Worm (Caenorhabditis elegans) whole organism, L1 larva: ENCODE results near the gene C07G3.15.

Experiments
- C04F5.9 ChIP-seq: sonication (generic microtip); optimal IDR thresholded peaks from 2 replicates; lab custom pipeline; 2016; ENCODE audit warnings: missing genetic modification characterization, missing compliant biosample characterization
- C16A3.4 ChIP-seq: fragments of 150-350 bp; optimal IDR thresholded peaks from 2 replicates; lab custom pipeline; 2014; ENCODE audit warnings: missing biosample characterization, missing genetic modification characterization
- C34B4.2 ChIP-seq: sonication (generic microtip); optimal IDR thresholded peaks from 2 replicates; lab custom pipeline; 2017; ENCODE audit warnings: mild to moderate bottlenecking, missing genetic modification characterization, missing compliant biosample characterization
- F16B12.6 ChIP-seq: fragments of 150-350 bp; optimal IDR thresholded peaks from 2 replicates; lab custom pipeline; 2014; ENCODE audit warnings: missing biosample characterization, missing genetic modification characterization
- alr-1 ChIP-seq: fragments of 200-800 bp; sonication (Bioruptor generic); optimal IDR thresholded peaks from 2 replicates; lab custom pipeline; 2018; ENCODE audit warnings: borderline replicate concordance, mild to moderate bottlenecking, missing genetic modification characterization, missing compliant biosample characterization
- aly-2 ChIP-seq: fragments of 150-350 bp; optimal IDR thresholded peaks from 2 replicates; lab custom pipeline; 2014; ENCODE audit warnings: missing biosample characterization, missing genetic modification characterization
- ceh-63 ChIP-seq: fragments of 200-800 bp; sonication (Bioruptor generic); optimal IDR thresholded peaks from 2 replicates; lab custom pipeline; 2018; ENCODE audit warnings: mild to moderate bottlenecking, missing genetic modification characterization, missing compliant biosample characterization
- ceh-90 ChIP-seq: sonication (generic microtip); optimal IDR thresholded peaks from 2 replicates; lab custom pipeline; 2016; ENCODE audit warnings: missing genetic modification characterization, missing compliant biosample characterization
- dpl-1 ChIP-seq, 3 experiments: fragments of 150-350 bp in 2 of 3; sonication (generic microtip) in 1 of 3; optimal IDR thresholded peaks; 2 replicates each; lab custom pipeline; 2014 to 2017; ENCODE audit warnings: missing biosample characterization in 3 of 3, missing genetic modification characterization in 3 of 3, missing genetic modification reagents in 3 of 3
- efl-1 ChIP-seq, 4 experiments: fragments of 150-350 bp; optimal IDR thresholded peaks in 3 of 4; peaks in 1 of 4; 1 replicate in 1 of 4; 2 replicates in 3 of 4; lab custom pipeline; 2014; ENCODE audit warnings: missing biosample characterization in 2 of 4, missing genetic modification characterization in 2 of 4, missing genetic modification reagents in 2 of 4
- egl-27 ChIP-seq, 2 experiments: fragments of 150-350 bp in 1 of 2; sonication (generic microtip); optimal IDR thresholded peaks; 3 replicates each; lab custom pipeline; 2017 to 2018; ENCODE audit warnings: missing biosample characterization in 2 of 2, missing genetic modification characterization in 2 of 2, missing genetic modification reagents in 2 of 2
- elt-3 ChIP-seq, 6 experiments: fragments of 150-350 bp in 1 of 6; sonication (generic microtip); optimal IDR thresholded peaks; 2 replicates each; lab custom pipeline; 2017 to 2018; ENCODE audit warnings: missing biosample characterization in 6 of 6, missing genetic modification characterization in 6 of 6, inconsistent platforms in 1 of 6
- fkh-10 ChIP-seq: sonication (generic microtip); optimal IDR thresholded peaks from 2 replicates; lab custom pipeline; 2017; ENCODE audit warnings: missing biosample characterization, missing genetic modification reagents, missing genetic modification characterization
- fos-1 ChIP-seq: fragments of 150-350 bp; optimal IDR thresholded peaks from 2 replicates; lab custom pipeline; 2014; ENCODE audit warnings: missing biosample characterization, missing genetic modification characterization
- hpl-2 ChIP-seq: fragments of 150-350 bp; optimal IDR thresholded peaks from 2 replicates; lab custom pipeline; 2014; ENCODE audit warnings: missing biosample characterization, missing genetic modification reagents, missing genetic modification characterization
- jun-1 ChIP-seq: fragments of 150-350 bp; optimal IDR thresholded peaks from 2 replicates; lab custom pipeline; 2014; ENCODE audit warnings: missing biosample characterization, missing genetic modification reagents, missing genetic modification characterization
- lin-13 ChIP-seq: fragments of 150-350 bp; optimal IDR thresholded peaks from 2 replicates; lab custom pipeline; 2014; ENCODE audit warnings: missing biosample characterization, missing genetic modification reagents, missing genetic modification characterization
- lin-15B ChIP-seq: fragments of 150-350 bp; sonication (generic microtip); optimal IDR thresholded peaks from 3 replicates; lab custom pipeline; 2014; ENCODE audit warnings: missing biosample characterization, missing genetic modification characterization
- lin-39 ChIP-seq: fragments of 150-350 bp; optimal IDR thresholded peaks from 2 replicates; lab custom pipeline; 2014; ENCODE audit warnings: missing biosample characterization, missing genetic modification reagents, missing genetic modification characterization
- lsy-2 ChIP-seq, 2 experiments: fragments of 150-350 bp; optimal IDR thresholded peaks; 2 replicates each; lab custom pipeline; 2014; ENCODE audit warnings: missing biosample characterization in 2 of 2, missing genetic modification characterization in 2 of 2
- mdl-1 ChIP-seq, 2 experiments: fragments of 150-350 bp; optimal IDR thresholded peaks; 2 replicates each; lab custom pipeline; 2014 to 2017; ENCODE audit warnings: missing biosample characterization in 2 of 2, missing genetic modification characterization in 2 of 2, inconsistent platforms in 1 of 2
- nhr-11 ChIP-seq: fragments of 150-350 bp; optimal IDR thresholded peaks from 2 replicates; lab custom pipeline; 2014; ENCODE audit warnings: missing biosample characterization, missing genetic modification characterization
- nhr-77 ChIP-seq: fragments of 150-350 bp; optimal IDR thresholded peaks from 2 replicates; lab custom pipeline; 2014; ENCODE audit warnings: missing biosample characterization, missing genetic modification characterization
- nhr-90 ChIP-seq: sonication (generic microtip); optimal IDR thresholded peaks from 2 replicates; lab custom pipeline; 2016; ENCODE audit warnings: mild to moderate bottlenecking, missing genetic modification characterization, missing compliant biosample characterization; ENCODE audit not compliant: poor library complexity
- pax-3 ChIP-seq: fragments of 200-800 bp; sonication (Bioruptor generic); optimal IDR thresholded peaks from 2 replicates; lab custom pipeline; 2018; ENCODE audit warnings: mild to moderate bottlenecking, missing genetic modification characterization, moderate library complexity, missing compliant biosample characterization
- sptf-1 ChIP-seq: fragments of 150-350 bp; optimal IDR thresholded peaks from 2 replicates; lab custom pipeline; 2014; ENCODE audit warnings: missing biosample characterization, missing genetic modification characterization
- swsn-7 ChIP-seq: sonication (generic microtip); optimal IDR thresholded peaks from 2 replicates; lab custom pipeline; 2016; ENCODE audit warnings: missing genetic modification characterization, missing compliant biosample characterization
- tbx-2 ChIP-seq: sonication (generic microtip); optimal IDR thresholded peaks from 2 replicates; lab custom pipeline; 2016; ENCODE audit warnings: missing genetic modification characterization, missing compliant biosample characterization
- unc-86 ChIP-seq: sonication (generic microtip); optimal IDR thresholded peaks from 2 replicates; lab custom pipeline; 2016; ENCODE audit warnings: missing genetic modification characterization, missing compliant biosample characterization
- unc-98 ChIP-seq: fragments of 200-800 bp; sonication (Bioruptor generic); IDR thresholded peaks from 2 replicates; pipeline ENCODE4 v1.3.6; 2022; ENCODE audit warnings: missing genetic modification characterization, missing compliant biosample characterization
- xbp-1 ChIP-seq: sonication (generic microtip); optimal IDR thresholded peaks from 2 replicates; lab custom pipeline; 2016; ENCODE audit warnings: missing genetic modification characterization, missing compliant biosample characterization
- ztf-4 ChIP-seq: fragments of 150-350 bp; optimal IDR thresholded peaks from 2 replicates; lab custom pipeline; 2014; ENCODE audit warnings: missing biosample characterization, missing genetic modification characterization

Gene C07G3.15

ce11 chrV:3496880-3497279, at the start of gene C07G3.15:
TSS of gene C07G3.15 (minus strand) at chrV:3496980.
- TF ChIP-seq tbx-2 (tag; lab: Kevin White, UChicago) (no peak), xbp-1 (no peak), swsn-7 (no peak), alr-1 (no peak)

ce11 chrV:3546517-3546916, 49.7 kb upstream of the C07G3.15 start, which contains the start of gene srbc-68:
TSS of gene srbc-68 (minus strand) at chrV:3546617.
- TF ChIP-seq swsn-7 (no peak), pax-3 (tag; lab: Kevin White, UChicago) (no peak), jun-1 (tag; lab: Kevin White, UChicago) (no peak), C34B4.2 (tag; lab: Kevin White, UChicago) (no peak), lin-13 (no peak), nhr-77 (no peak), dpl-1 (GFP tag; optimal IDR thresholded peaks at IDR 0.05; lab: Kevin White, UChicago) (no peak), F16B12.6 (tag; lab: Kevin White, UChicago) (no peak)

- TF ChIP-seq nhr-90 = no peak
- TF ChIP-seq aly-2 (tag; lab: Kevin White, UChicago) = no peak
- TF ChIP-seq C16A3.4 (tag; lab: Kevin White, UChicago) = no peak
- TF ChIP-seq egl-27 (tag; optimal IDR thresholded peaks at IDR 0.05; lab: Kevin White, UChicago) = no peak
- TF ChIP-seq pax-3 (tag; lab: Kevin White, UChicago) = no peak
These were observed 46.6 kb upstream of the C07G3.15 start, which contains the start of gene nhr-222 for ce11 chrV:3543344-3543743. TSS of gene nhr-222 (minus strand) at chrV:3543444.

- TF ChIP-seq unc-98 (GFP tag; lab: Robert Waterston, UW) (no peak), nhr-11 (no peak), lin-39 (tag; lab: Kevin White, UChicago) (no peak), ceh-90 (tag; lab: Kevin White, UChicago) (no peak), fos-1 (no peak), lin-15B (tag; lab: Kevin White, UChicago) (no peak)
These were observed 44.3 kb upstream of the C07G3.15 start, which contains the start of gene srbc-67 for ce11 chrV:3541117-3541516. TSS of gene srbc-67 (minus strand) at chrV:3541217.

ce11 chrV:3538307-3538706, 41.5 kb upstream of the C07G3.15 start, which contains the start of gene nhr-93:
TSS of gene nhr-93 (minus strand) at chrV:3538407.
- TF ChIP-seq sptf-1 (tag; lab: Kevin White, UChicago) = no peak
- no peak for TF ChIP-seq nhr-77
- TF ChIP-seq fos-1 = no peak
- TF ChIP-seq lin-15B (tag; lab: Kevin White, UChicago) = no peak
- TF ChIP-seq mdl-1 (tag; optimal IDR thresholded peaks at IDR 0.05; lab: Kevin White, UChicago) = no peak
- TF ChIP-seq C16A3.4 (tag; lab: Kevin White, UChicago) = no peak
- no peak for TF ChIP-seq fkh-10 (GFP tag; lab: Kevin White, UChicago)
- no peak for TF ChIP-seq ceh-63
- no peak for TF ChIP-seq lsy-2 (tag; optimal IDR thresholded peaks at IDR 0.05; lab: Kevin White, UChicago)
- TF ChIP-seq hpl-2 (GFP tag; lab: Kevin White, UChicago) = no peak
- no peak for TF ChIP-seq nhr-90
- TF ChIP-seq unc-86 = no peak
- no peak for TF ChIP-seq C04F5.9 (tag; lab: Kevin White, UChicago)
- TF ChIP-seq, all 84 proteins: peak for 0

- TF ChIP-seq efl-1 (optimal IDR thresholded peaks at IDR 0.05; lab: Kevin White, UChicago) (no peak), efl-1 (GFP tag; optimal IDR thresholded peaks at IDR 0.05 in 1 of 2; lab: Kevin White, UChicago) (peak in 1 of 2 experiments; percentile 47), elt-3 (tag; optimal IDR thresholded peaks at IDR 0.05; lab: Kevin White, UChicago) (no peak), ztf-4 (tag; lab: Kevin White, UChicago) (no peak)
These were observed 38.5 kb upstream of the C07G3.15 start, which contains the start of gene nhr-221 for ce11 chrV:3535260-3535659. TSS of gene nhr-221 (minus strand) at chrV:3535360.
